Worm (Caenorhabditis elegans) whole organism, L1 larva: ENCODE data around the gene unc-83.

Source experiments
- C04F5.9 ChIP-seq: sonication (generic microtip); optimal IDR thresholded peaks from 2 replicates; lab custom pipeline; 2016; ENCODE audit warnings: missing genetic modification characterization, missing compliant biosample characterization
- aly-2 ChIP-seq: fragments of 150-350 bp; optimal IDR thresholded peaks from 2 replicates; lab custom pipeline; 2014; ENCODE audit warnings: missing biosample characterization, missing genetic modification characterization
- ama-1 ChIP-seq: fragments of 150-350 bp; optimal IDR thresholded peaks from 2 replicates; lab custom pipeline; 2014
- ces-1 ChIP-seq: fragments of 150-350 bp; optimal IDR thresholded peaks from 2 replicates; lab custom pipeline; 2014; ENCODE audit warnings: missing biosample characterization, missing genetic modification reagents, missing genetic modification characterization
- elt-3 ChIP-seq, 6 experiments: fragments of 150-350 bp in 1 of 6; sonication (generic microtip); optimal IDR thresholded peaks; 2 replicates each; lab custom pipeline; 2017 to 2018; ENCODE audit warnings: missing biosample characterization in 6 of 6, missing genetic modification characterization in 6 of 6, inconsistent platforms in 1 of 6
- hlh-17 ChIP-seq: fragments of 200-800 bp; sonication (Bioruptor generic); optimal IDR thresholded peaks from 2 replicates; lab custom pipeline; 2018; ENCODE audit warnings: missing genetic modification characterization, mild to moderate bottlenecking, missing compliant biosample characterization, moderate library complexity, borderline replicate concordance
- hpl-2 ChIP-seq: fragments of 150-350 bp; optimal IDR thresholded peaks from 2 replicates; lab custom pipeline; 2014; ENCODE audit warnings: missing biosample characterization, missing genetic modification reagents, missing genetic modification characterization
- nhr-11 ChIP-seq: fragments of 150-350 bp; optimal IDR thresholded peaks from 2 replicates; lab custom pipeline; 2014; ENCODE audit warnings: missing biosample characterization, missing genetic modification characterization
- nhr-28 ChIP-seq: fragments of 150-350 bp; optimal IDR thresholded peaks from 2 replicates; lab custom pipeline; 2014; ENCODE audit warnings: missing biosample characterization, missing genetic modification characterization
- rnt-1 ChIP-seq: sonication (generic microtip); optimal IDR thresholded peaks from 2 replicates; lab custom pipeline; 2016; ENCODE audit warnings: mild to moderate bottlenecking, missing genetic modification characterization, moderate library complexity, missing compliant biosample characterization
- zag-1 ChIP-seq: fragments of 150-350 bp; optimal IDR thresholded peaks from 2 replicates; lab custom pipeline; 2014; ENCODE audit warnings: missing biosample characterization, missing genetic modification characterization

DNA sequence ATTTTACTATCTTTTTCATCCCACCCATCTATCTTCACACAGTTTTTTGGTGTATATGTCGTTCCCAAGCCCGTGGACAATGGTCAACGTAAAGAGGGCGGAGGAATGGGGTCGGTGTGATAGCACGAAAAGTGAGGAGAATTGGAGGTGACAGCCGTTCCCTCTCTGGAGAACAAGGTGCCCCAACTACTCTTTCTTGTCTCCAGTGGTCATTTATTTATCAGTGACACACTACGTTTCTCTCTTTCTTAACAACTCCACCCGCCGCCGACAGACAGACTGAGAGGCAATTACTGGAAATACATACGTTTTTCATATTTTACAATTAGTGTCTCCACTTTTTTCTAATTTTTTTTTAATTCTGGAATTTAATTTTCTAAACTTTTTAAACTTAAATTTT is 8.0 kb upstream of the unc-83 start:
- no peak for TF ChIP-seq nhr-28 (tag; lab: Kevin White, UChicago)
- no peak for TF ChIP-seq ces-1 (GFP tag; lab: Kevin White, UChicago)
- no peak for TF ChIP-seq nhr-11 (tag; lab: Kevin White, UChicago)
- no peak for TF ChIP-seq ama-1 (lab: Kevin White, UChicago)
- TF ChIP-seq hlh-17: no peak
- TF ChIP-seq rnt-1 (tag; lab: Kevin White, UChicago): no peak
- no peak for TF ChIP-seq aly-2 (tag; lab: Kevin White, UChicago)
- TF ChIP-seq elt-3 (tag; optimal IDR thresholded peaks at IDR 0.05; lab: Kevin White, UChicago): no peak
- TF ChIP-seq C04F5.9 (tag; lab: Kevin White, UChicago): no peak
- no peak for TF ChIP-seq hpl-2 (GFP tag; lab: Kevin White, UChicago)
- no peak for TF ChIP-seq zag-1 (tag; lab: Kevin White, UChicago)
